Fruit fly (Drosophila melanogaster) Kc167 (cell line): ENCODE data around the gene Acp63F.

Source experiments
- h ChIP-seq: fragments of >200 bp; optimal IDR thresholded peaks from 3 replicates; lab custom pipeline; 2018; ENCODE audit warnings: missing external identifiers
- psq ChIP-seq: fragments of >200 bp; optimal IDR thresholded peaks from 2 replicates; lab custom pipeline; 2017; ENCODE audit warnings: missing external identifiers

dm6 chr3L:3787595-3788151, 28.5 kb downstream of the Acp63F start:
- no peak for TF ChIP-seq psq
- TF ChIP-seq h, result no peak
